Worm (Caenorhabditis elegans) whole organism, L3 larva: ENCODE data around the gene F59A7.5.

Source experiments
- R02D3.7 ChIP-seq: fragments of 150-350 bp; optimal IDR thresholded peaks from 2 replicates; lab custom pipeline; 2014; ENCODE audit warnings: missing biosample characterization, missing genetic modification characterization
- ZK546.5 ChIP-seq: sonication (generic microtip); optimal IDR thresholded peaks from 2 replicates; lab custom pipeline; 2017; ENCODE audit warnings: missing biosample characterization, missing genetic modification characterization
- ama-1 ChIP-seq: fragments of 150-350 bp; optimal IDR thresholded peaks from 2 replicates; lab custom pipeline; 2018
- ceh-16 ChIP-seq: sonication (generic microtip); optimal IDR thresholded peaks from 2 replicates; lab custom pipeline; 2017; ENCODE audit warnings: missing biosample characterization, missing genetic modification characterization
- ceh-9 ChIP-seq: sonication (generic microtip); optimal IDR thresholded peaks from 2 replicates; lab custom pipeline; 2018; ENCODE audit warnings: missing biosample characterization, missing genetic modification characterization
- daf-12 ChIP-seq: fragments of 150-350 bp; optimal IDR thresholded peaks from 2 replicates; lab custom pipeline; 2014; ENCODE audit warnings: missing biosample characterization, missing genetic modification reagents, missing genetic modification characterization
- egl-27 ChIP-seq: sonication (generic microtip); optimal IDR thresholded peaks from 4 replicates; lab custom pipeline; 2017; ENCODE audit warnings: missing biosample characterization, missing genetic modification reagents, missing genetic modification characterization
- egl-5 ChIP-seq: fragments of 150-350 bp; optimal IDR thresholded peaks from 2 replicates; lab custom pipeline; 2017; ENCODE audit warnings: missing biosample characterization, missing genetic modification reagents, missing genetic modification characterization, inconsistent platforms
- elt-1 ChIP-seq: fragments of 150-350 bp; optimal IDR thresholded peaks from 2 replicates; lab custom pipeline; 2014; ENCODE audit warnings: missing biosample characterization, missing genetic modification characterization
- elt-2 ChIP-seq: sonication (generic microtip); optimal IDR thresholded peaks from 2 replicates; lab custom pipeline; 2016; ENCODE audit warnings: missing genetic modification reagents, mild to moderate bottlenecking, missing genetic modification characterization, missing compliant biosample characterization
- elt-3 ChIP-seq, 3 experiments: fragments of 150-350 bp in 1 of 3; sonication (generic microtip) in 2 of 3; optimal IDR thresholded peaks; 2 replicates in 2 of 3; 4 replicates in 1 of 3; lab custom pipeline; 2014 to 2017; ENCODE audit warnings: missing biosample characterization in 3 of 3, missing genetic modification characterization in 3 of 3
- fkh-10 ChIP-seq: sonication (generic microtip); optimal IDR thresholded peaks from 2 replicates; lab custom pipeline; 2017; ENCODE audit warnings: missing biosample characterization, missing genetic modification reagents, missing genetic modification characterization
- fkh-2 ChIP-seq: fragments of 150-350 bp; optimal IDR thresholded peaks from 2 replicates; lab custom pipeline; 2014; ENCODE audit warnings: missing biosample characterization, missing genetic modification reagents, missing genetic modification characterization
- hmg-11 ChIP-seq: sonication (generic microtip); optimal IDR thresholded peaks from 2 replicates; lab custom pipeline; 2016; ENCODE audit warnings: missing genetic modification characterization, missing compliant biosample characterization
- jun-1 ChIP-seq: fragments of 150-350 bp; optimal IDR thresholded peaks from 2 replicates; lab custom pipeline; 2014; ENCODE audit warnings: missing biosample characterization, missing genetic modification reagents, missing genetic modification characterization
- lin-15B ChIP-seq: fragments of 150-350 bp; optimal IDR thresholded peaks from 2 replicates; lab custom pipeline; 2014; ENCODE audit warnings: missing biosample characterization, missing genetic modification characterization
- lin-39 ChIP-seq: fragments of 150-350 bp; optimal IDR thresholded peaks from 2 replicates; lab custom pipeline; 2018; ENCODE audit warnings: missing biosample characterization, missing genetic modification reagents, missing genetic modification characterization
- lsy-12 ChIP-seq: sonication (generic microtip); optimal IDR thresholded peaks from 2 replicates; lab custom pipeline; 2016; ENCODE audit warnings: mild to moderate bottlenecking, missing genetic modification characterization, missing compliant biosample characterization
- mdl-1 ChIP-seq: fragments of 150-350 bp; optimal IDR thresholded peaks from 2 replicates; lab custom pipeline; 2014; ENCODE audit warnings: missing biosample characterization, missing genetic modification characterization
- mml-1 ChIP-seq: fragments of 150-350 bp; sonication (generic microtip); optimal IDR thresholded peaks from 3 replicates; lab custom pipeline; 2014; ENCODE audit warnings: missing biosample characterization, missing genetic modification characterization
- nhr-11 ChIP-seq: fragments of 150-350 bp; optimal IDR thresholded peaks from 2 replicates; lab custom pipeline; 2014; ENCODE audit warnings: missing biosample characterization, missing genetic modification characterization
- nhr-12 ChIP-seq: fragments of 150-350 bp; optimal IDR thresholded peaks from 2 replicates; lab custom pipeline; 2014; ENCODE audit warnings: missing biosample characterization, missing genetic modification characterization
- nhr-237 ChIP-seq: fragments of 150-350 bp; optimal IDR thresholded peaks from 2 replicates; lab custom pipeline; 2014; ENCODE audit warnings: missing biosample characterization, missing genetic modification characterization
- nhr-25 ChIP-seq: sonication (generic microtip); optimal IDR thresholded peaks from 2 replicates; lab custom pipeline; 2017; ENCODE audit warnings: missing biosample characterization, missing genetic modification characterization
- nhr-28 ChIP-seq: fragments of 150-350 bp; optimal IDR thresholded peaks from 2 replicates; lab custom pipeline; 2014; ENCODE audit warnings: missing biosample characterization, missing genetic modification characterization
- nhr-43 ChIP-seq: sonication (generic microtip); optimal IDR thresholded peaks from 2 replicates; lab custom pipeline; 2016; ENCODE audit warnings: mild to moderate bottlenecking, missing genetic modification characterization, missing compliant biosample characterization; ENCODE audit not compliant: poor library complexity, severe bottlenecking
- nhr-67 ChIP-seq: fragments of 150-350 bp; optimal IDR thresholded peaks from 2 replicates; lab custom pipeline; 2014; ENCODE audit warnings: missing biosample characterization, missing genetic modification characterization
- nhr-76 ChIP-seq: fragments of 150-350 bp; sonication (generic microtip); optimal IDR thresholded peaks from 5 replicates; lab custom pipeline; 2014; ENCODE audit warnings: missing biosample characterization, missing genetic modification characterization
- nhr-77 ChIP-seq: fragments of 150-350 bp; optimal IDR thresholded peaks from 2 replicates; lab custom pipeline; 2014; ENCODE audit warnings: missing biosample characterization, missing genetic modification characterization
- pha-4 ChIP-seq: fragments of 150-350 bp; optimal IDR thresholded peaks from 2 replicates; lab custom pipeline; 2014; ENCODE audit warnings: missing biosample characterization, missing genetic modification reagents, missing genetic modification characterization
- pqm-1 ChIP-seq: fragments of 150-350 bp; optimal IDR thresholded peaks from 2 replicates; lab custom pipeline; 2017; ENCODE audit warnings: missing biosample characterization, missing genetic modification characterization, inconsistent platforms
- sea-2 ChIP-seq: fragments of 150-350 bp; sonication (generic microtip); optimal IDR thresholded peaks from 4 replicates; lab custom pipeline; 2014; ENCODE audit warnings: missing biosample characterization, missing genetic modification reagents, missing genetic modification characterization
- snpc-4 ChIP-seq: fragments of 150-350 bp; optimal IDR thresholded peaks from 2 replicates; lab custom pipeline; 2014; ENCODE audit warnings: missing biosample characterization, missing genetic modification characterization
- tbx-2 ChIP-seq: sonication (generic microtip); optimal IDR thresholded peaks from 2 replicates; lab custom pipeline; 2016; ENCODE audit warnings: mild to moderate bottlenecking, missing genetic modification characterization, missing compliant biosample characterization
- unc-39 ChIP-seq: sonication (generic microtip); optimal IDR thresholded peaks from 4 replicates; lab custom pipeline; 2017; ENCODE audit warnings: missing biosample characterization, missing genetic modification characterization
- unc-62 ChIP-seq: fragments of 150-350 bp; sonication (generic microtip); optimal IDR thresholded peaks from 4 replicates; lab custom pipeline; 2014; ENCODE audit warnings: missing biosample characterization, missing genetic modification reagents, missing genetic modification characterization
- ztf-11 ChIP-seq: fragments of 150-350 bp; optimal IDR thresholded peaks from 2 replicates; lab custom pipeline; 2014; ENCODE audit warnings: missing biosample characterization, missing genetic modification characterization
- ztf-4 ChIP-seq: fragments of 150-350 bp; optimal IDR thresholded peaks from 2 replicates; lab custom pipeline; 2014; ENCODE audit warnings: missing biosample characterization, missing genetic modification characterization

The F59A7.5 gene

DNA sequence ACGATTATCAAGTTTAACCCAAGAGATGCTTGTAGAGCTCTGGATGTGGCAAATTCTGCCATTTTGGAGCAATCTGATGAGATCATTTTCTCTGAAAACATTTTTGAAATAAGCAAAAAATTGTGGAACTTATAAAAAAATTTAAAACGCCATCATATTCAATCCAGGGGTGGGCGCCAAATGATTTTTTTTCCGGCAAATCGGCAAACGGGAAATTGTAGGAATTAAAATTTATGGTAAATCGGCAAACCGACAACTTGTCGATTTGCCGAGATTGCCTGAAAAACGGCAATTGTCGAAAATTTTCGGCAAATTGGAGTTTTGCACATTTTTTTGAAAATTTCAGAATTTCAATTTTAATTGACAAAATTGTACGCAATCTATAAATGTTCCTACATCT, 13.1 kb downstream of the F59A7.5 start, which contains the start of gene srab-23:
srab-23 (minus strand) TSS at position 101 of the 400 bp plus-strand sequence.
- no peak for TF ChIP-seq mdl-1
- no peak for TF ChIP-seq elt-3 (tag; optimal IDR thresholded peaks at IDR 0.05; lab: Kevin White, UChicago)
- no peak for TF ChIP-seq pha-4 (tag; lab: Kevin White, UChicago)
- TF ChIP-seq pqm-1 (tag; lab: Kevin White, UChicago), result no peak

DNA sequence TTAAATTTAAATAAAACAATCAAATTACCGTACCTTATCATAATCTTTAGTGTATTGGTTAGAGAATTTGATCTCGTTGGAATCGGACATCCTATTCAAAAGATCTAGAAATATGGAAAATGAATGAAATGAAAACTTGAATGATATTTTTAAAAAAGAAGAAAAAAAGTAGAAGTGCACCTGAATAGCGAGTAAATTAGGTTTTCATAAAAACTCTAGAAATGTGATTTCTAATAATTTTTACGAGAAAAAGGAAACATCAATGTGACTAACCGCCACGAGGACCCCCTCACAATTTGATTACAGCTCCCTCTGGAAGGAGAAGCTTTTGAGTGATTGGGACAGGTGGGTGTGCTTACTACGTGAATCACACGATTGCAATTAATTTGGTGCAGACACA, 23.5 kb downstream of the F59A7.5 start, which contains the start of gene Y40B10A.5:
Y40B10A.5 (minus strand) TSS at position 101 of the 400 bp plus-strand sequence.
- no peak for TF ChIP-seq egl-27
- no peak for TF ChIP-seq daf-12 (tag; lab: Kevin White, UChicago)
- TF ChIP-seq nhr-25 (tag; lab: Kevin White, UChicago), result no peak
- TF ChIP-seq nhr-28 (tag; lab: Kevin White, UChicago), result no peak
- TF ChIP-seq nhr-11 (tag; lab: Kevin White, UChicago), result no peak
- no peak for TF ChIP-seq nhr-67 (tag; lab: Kevin White, UChicago)
- TF ChIP-seq unc-62 (GFP tag; lab: Kevin White, UChicago), result no peak
- TF ChIP-seq sea-2 (GFP tag; lab: Kevin White, UChicago), result no peak
- TF ChIP-seq elt-3 (tag; optimal IDR thresholded peaks at IDR 0.05; lab: Kevin White, UChicago), result no peak
- no peak for TF ChIP-seq mml-1 (tag; lab: Kevin White, UChicago)

DNA sequence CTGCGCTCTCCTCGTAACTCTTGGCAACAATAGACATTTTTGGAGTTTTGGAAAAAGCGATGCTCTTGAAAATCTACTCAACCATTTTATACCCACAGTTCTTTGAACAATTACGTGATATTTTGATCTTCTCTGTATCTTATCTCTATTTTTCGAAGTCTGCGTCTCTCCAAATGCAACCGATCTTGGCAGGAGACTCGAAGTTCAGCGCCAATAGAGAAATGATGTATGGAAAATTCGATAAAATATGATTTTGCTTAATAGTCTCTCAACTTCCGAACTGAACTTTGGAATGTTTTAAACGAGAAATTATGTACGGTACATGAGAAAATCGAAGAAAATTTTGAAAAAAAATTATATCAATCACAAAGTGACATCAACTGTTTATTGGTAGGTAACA, 27.7 kb downstream of the F59A7.5 start, which contains the start of gene comt-4:
comt-4 (minus strand) TSS at position 50 of the 400 bp plus-strand sequence.
- peak; percentile 60 for TF ChIP-seq pqm-1 (tag; lab: Kevin White, UChicago)
- no peak for TF ChIP-seq nhr-11 (tag; lab: Kevin White, UChicago)
- no peak for TF ChIP-seq jun-1 (tag; lab: Kevin White, UChicago)
- TF ChIP-seq mdl-1, result no peak
- TF ChIP-seq ztf-11 (tag; lab: Kevin White, UChicago), result no peak
- TF ChIP-seq tbx-2 (tag; lab: Kevin White, UChicago), result no peak
- peak; percentile 51 for TF ChIP-seq elt-2
- no peak for TF ChIP-seq nhr-237 (tag; lab: Kevin White, UChicago)
- TF ChIP-seq, all 47 proteins: peak for 2

DNA sequence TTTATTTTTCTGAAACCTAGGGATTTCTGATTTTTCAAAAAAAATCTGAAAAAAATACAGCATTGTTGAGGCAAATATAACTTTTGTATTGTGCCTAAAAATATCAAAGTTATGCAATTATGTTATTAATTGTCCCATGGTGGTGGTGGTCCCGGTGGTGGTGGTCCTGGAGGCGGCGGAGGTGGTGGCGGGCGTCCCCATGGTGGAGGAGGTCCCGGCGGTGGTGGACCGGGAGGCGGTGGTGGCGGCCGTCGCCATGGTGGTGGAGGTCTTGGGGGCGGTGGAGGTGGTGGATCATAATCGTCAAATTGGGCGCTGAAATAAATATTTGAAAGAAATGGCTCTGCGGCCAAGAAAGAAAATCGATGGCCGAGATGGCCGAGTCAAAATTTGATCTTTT, 28.3 kb downstream of the F59A7.5 start:
- no peak for TF ChIP-seq hmg-11 (tag; lab: Kevin White, UChicago)
- no peak for TF ChIP-seq nhr-76 (tag; lab: Kevin White, UChicago)
- no peak for TF ChIP-seq unc-39
- no peak for TF ChIP-seq fkh-10 (GFP tag; lab: Kevin White, UChicago)
- no peak for TF ChIP-seq nhr-237 (tag; lab: Kevin White, UChicago)
- TF ChIP-seq egl-5 (tag; lab: Kevin White, UChicago), result no peak
- TF ChIP-seq elt-3 (tag; optimal IDR thresholded peaks at IDR 0.05; lab: Kevin White, UChicago), result no peak
- no peak for TF ChIP-seq egl-27
- no peak for TF ChIP-seq jun-1 (tag; lab: Kevin White, UChicago)
- no peak for TF ChIP-seq ceh-9 (tag; lab: Kevin White, UChicago)
- TF ChIP-seq pha-4 (tag; lab: Kevin White, UChicago), result no peak
- no peak for TF ChIP-seq nhr-77 (tag; lab: Kevin White, UChicago)

DNA sequence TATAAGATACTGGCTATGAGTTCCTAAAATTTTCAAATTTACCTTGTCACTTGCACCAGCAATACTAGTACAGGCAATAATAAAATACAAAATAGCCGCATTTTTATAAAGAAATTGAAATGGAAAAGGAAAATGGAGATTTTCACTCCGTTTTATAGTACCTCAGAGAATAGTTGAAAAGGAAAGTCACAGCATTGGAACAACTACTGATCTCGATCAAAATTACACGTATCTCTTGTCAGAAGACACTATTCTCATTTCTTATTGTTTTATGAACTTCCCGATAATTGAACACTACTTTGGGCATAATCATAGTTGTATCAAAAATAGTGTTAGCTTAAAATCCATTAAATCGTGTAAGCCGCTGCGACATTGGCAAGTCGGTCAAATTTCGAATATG, 29.0 kb downstream of the F59A7.5 start, which contains the start of gene Y40B10A.11:
Y40B10A.11 (minus strand) TSS at position 101 of the 400 bp plus-strand sequence.
- no peak for TF ChIP-seq nhr-25 (tag; lab: Kevin White, UChicago)
- no peak for TF ChIP-seq R02D3.7 (tag; lab: Kevin White, UChicago)
- TF ChIP-seq snpc-4 (tag; lab: Kevin White, UChicago), result no peak
- no peak for TF ChIP-seq ama-1
- TF ChIP-seq nhr-43, result no peak
- TF ChIP-seq ceh-16 (tag; lab: Kevin White, UChicago), result no peak
- TF ChIP-seq fkh-2 (tag; lab: Kevin White, UChicago), result no peak
- TF ChIP-seq nhr-12 (tag; lab: Kevin White, UChicago), result no peak

DNA sequence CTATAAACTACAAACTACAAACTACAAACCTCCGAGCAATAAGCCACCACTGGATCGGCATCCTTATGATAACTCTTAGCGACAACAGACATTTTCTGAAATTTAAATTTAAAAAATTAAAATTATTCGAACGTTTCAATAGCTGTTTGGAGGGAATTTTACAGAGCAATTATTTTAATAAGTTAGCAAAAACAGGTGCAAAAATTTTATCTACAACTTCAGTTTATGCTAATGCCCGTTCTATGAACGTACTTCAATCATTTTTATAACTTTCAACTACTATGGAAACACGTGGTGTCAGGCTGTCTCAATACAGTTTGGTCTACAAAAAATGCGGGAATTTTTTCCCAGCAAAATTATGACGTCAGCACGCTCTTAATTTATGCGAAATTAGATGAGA, 31.0 kb downstream of the F59A7.5 start, which contains the start of gene comt-5:
comt-5 (minus strand) TSS at position 101 of the 400 bp plus-strand sequence.
- TF ChIP-seq ZK546.5 (tag; lab: Kevin White, UChicago) (no peak), sea-2 (GFP tag; lab: Kevin White, UChicago) (no peak), elt-1 (tag; lab: Kevin White, UChicago) (no peak), lin-39 (tag; lab: Kevin White, UChicago) (no peak), lin-15B (tag; lab: Kevin White, UChicago) (no peak), ztf-4 (no peak), egl-27 (no peak), egl-5 (tag; lab: Kevin White, UChicago) (no peak), ztf-11 (tag; lab: Kevin White, UChicago) (no peak), lsy-12 (tag; lab: Kevin White, UChicago) (no peak), nhr-11 (tag; lab: Kevin White, UChicago) (no peak), fkh-2 (tag; lab: Kevin White, UChicago) (no peak)
